Fruit fly (Drosophila melanogaster) whole organism, adult: ENCODE data around the gene Polr1C.

Experiments used
- CG11617 ChIP-seq: fragments of 200-800 bp; sonication (Bioruptor generic); optimal IDR thresholded peaks from 2 replicates; lab custom pipeline; 2017; ENCODE audit warnings: mild to moderate bottlenecking, missing biosample characterization, missing genetic modification reagents, missing genetic modification characterization
- CG12768 ChIP-seq: fragments of 200-800 bp; sonication (Bioruptor generic); optimal IDR thresholded peaks from 2 replicates; lab custom pipeline; 2017; ENCODE audit warnings: missing biosample characterization, missing genetic modification characterization, mild to moderate bottlenecking, moderate library complexity, missing genetic modification reagents
- CG1620 ChIP-seq: fragments of 200-800 bp; sonication (Bioruptor generic); optimal IDR thresholded peaks from 2 replicates; lab custom pipeline; 2016; ENCODE audit warnings: missing biosample characterization, missing genetic modification characterization
- CG33017 ChIP-seq: fragments of 200-800 bp; sonication (Bioruptor generic); optimal IDR thresholded peaks from 2 replicates; lab custom pipeline; 2018; ENCODE audit warnings: missing biosample characterization, mild to moderate bottlenecking, missing genetic modification characterization, moderate library complexity
- CG5204 ChIP-seq: fragments of 200-800 bp; sonication (Bioruptor generic); optimal IDR thresholded peaks from 2 replicates; lab custom pipeline; 2016; ENCODE audit warnings: missing biosample characterization, missing genetic modification characterization
- CG7045 ChIP-seq: fragments of 200-800 bp; sonication (Bioruptor generic); optimal IDR thresholded peaks from 2 replicates; lab custom pipeline; 2017; ENCODE audit warnings: missing biosample characterization, mild to moderate bottlenecking, missing genetic modification characterization
- Hr96 ChIP-seq: fragments of 200-800 bp; sonication (Bioruptor generic); optimal IDR thresholded peaks from 2 replicates; lab custom pipeline; 2016; ENCODE audit warnings: missing biosample characterization, missing genetic modification characterization
- Mnt ChIP-seq: fragments of 200-800 bp; sonication (Bioruptor generic); optimal IDR thresholded peaks from 2 replicates; lab custom pipeline; 2016; ENCODE audit warnings: missing biosample characterization, mild to moderate bottlenecking, missing genetic modification characterization
- bab1 ChIP-seq: fragments of 200-800 bp; sonication (Bioruptor generic); optimal IDR thresholded peaks from 3 replicates; lab custom pipeline; 2019; ENCODE audit warnings: missing biosample characterization, mild to moderate bottlenecking, missing genetic modification characterization, moderate library complexity
- cic ChIP-seq: fragments of 200-800 bp; sonication (Bioruptor generic); optimal IDR thresholded peaks from 2 replicates; lab custom pipeline; 2017; ENCODE audit warnings: missing biosample characterization, mild to moderate bottlenecking, missing genetic modification characterization, moderate library complexity
- kay ChIP-seq: fragments of 200-800 bp; sonication (Bioruptor generic); peaks from one replicate; lab custom pipeline; 2016; ENCODE audit warnings: missing biosample characterization, missing genetic modification characterization, borderline replicate concordance
- pad ChIP-seq: fragments of 200-800 bp; sonication (Bioruptor generic); optimal IDR thresholded peaks from 3 replicates; lab custom pipeline; 2017; ENCODE audit warnings: missing biosample characterization, missing genetic modification characterization, mild to moderate bottlenecking, moderate library complexity, missing genetic modification reagents
- tj ChIP-seq: fragments of 200-800 bp; sonication (Bioruptor generic); optimal IDR thresholded peaks from 3 replicates; lab custom pipeline; 2017; ENCODE audit warnings: missing biosample characterization, mild to moderate bottlenecking, missing genetic modification characterization, moderate library complexity

dm6 chr2L:4998571-4999191 lies 29.9 kb downstream of the Polr1C start:
- TF ChIP-seq Hr96 (no peak), CG5204 (GFP tag; lab: Kevin White, UChicago) (no peak), CG11617 (no peak), kay (GFP tag; lab: Kevin White, UChicago) (peak; percentile 79), cic (GFP tag; lab: Kevin White, UChicago) (peak; percentile 8), CG33017 (tag; lab: Kevin White, UChicago) (no peak), pad (GFP tag; lab: Kevin White, UChicago) (no peak), tj (GFP tag; lab: Kevin White, UChicago) (no peak), CG12768 (GFP tag; lab: Kevin White, UChicago) (no peak), Mnt (GFP tag; lab: Kevin White, UChicago) (no peak), bab1 (GFP tag; lab: Kevin White, UChicago) (no peak), CG7045 (GFP tag; lab: Kevin White, UChicago) (no peak), CG1620 (GFP tag; lab: Kevin White, UChicago) (no peak)
